Fruit fly (Drosophila melanogaster): ENCODE measurements around the gene PIG-K.

Gene PIG-K

dm6 chrX:2008953-2009452 lies at the start of gene PIG-K:
PIG-K (minus strand) TSS chrX:2009364.
- TF ChIP-seq MESR4 (GFP tag; optimal IDR thresholded peaks at IDR 0.05) (peak; percentile 61), hb (GFP tag; IDR thresholded peaks at IDR 0.05; ENCODE audit: partially characterized antibody) (peak; percentile 61; the same call in 1 of the 3 replicates), Dref (GFP tag; IDR thresholded peaks at IDR 0.05) (peak; percentile 67), kay (GFP tag; optimal IDR thresholded peaks at IDR 0.05) (no peak), CG16863 (GFP tag; optimal IDR thresholded peaks at IDR 0.05) (no peak), BEAF-32 (GFP tag; optimal IDR thresholded peaks at IDR 0.05) (peak; percentile 45), run (tag; optimal IDR thresholded peaks at IDR 0.05) (no peak), HLH4C (GFP tag; IDR thresholded peaks at IDR 0.05; ENCODE audit: partially characterized antibody) (peak; percentile 44; the same call in 2 of the 3 replicates), CG17612 (GFP tag; IDR thresholded peaks at IDR 0.05) (no peak), E2f2 (GFP tag; IDR thresholded peaks at IDR 0.05) (no peak), unc-4 (GFP tag; IDR thresholded peaks at IDR 0.05; ENCODE audit: partially characterized antibody) (peak; percentile 60), sna (GFP tag; IDR thresholded peaks at IDR 0.05; ENCODE audit: partially characterized antibody) (peak; percentile 71), CG6791 (GFP tag; IDR thresholded peaks at IDR 0.05; ENCODE audit: partially characterized antibody) (peak; percentile 66; the same call in 2 of the 3 replicates), MBD-R2 (GFP tag; IDR thresholded peaks at IDR 0.05) (peak; percentile 62), nau (GFP tag; optimal IDR thresholded peaks at IDR 0.05) (no peak), sr (GFP tag; IDR thresholded peaks at IDR 0.05) (no peak), tin (GFP tag; optimal IDR thresholded peaks at IDR 0.05) (no peak), mld (GFP tag; IDR thresholded peaks at IDR 0.05; ENCODE audit: partially characterized antibody) (peak; percentile 28; the same call in 1 of the 3 replicates), CG6689 (GFP tag; IDR thresholded peaks at IDR 0.05) (no peak), Dll (GFP tag; IDR thresholded peaks at IDR 0.05; ENCODE audit: partially characterized antibody) (peak; percentile 55; the same call in 2 of the 4 replicates), CG15269 (tag; optimal IDR thresholded peaks at IDR 0.05) (no peak), CG9797 (GFP tag; optimal IDR thresholded peaks at IDR 0.05) (peak; percentile 47), tx (GFP tag; optimal IDR thresholded peaks at IDR 0.05) (no peak), zen2 (GFP tag; IDR thresholded peaks at IDR 0.05; ENCODE audit: partially characterized antibody) (peak; percentile 63), Doc3 (GFP tag; IDR thresholded peaks at IDR 0.05; ENCODE audit: partially characterized antibody) (0 out of 3 replicates have a peak, but pooled peaks have one; percentile 20), chinmo (GFP tag; IDR thresholded peaks at IDR 0.05; ENCODE audit: partially characterized antibody) (0 out of 4 replicates have a peak, but pooled peaks have one; percentile 28), sima (GFP tag; optimal IDR thresholded peaks at IDR 0.05) (no peak), CG7987 (GFP tag; optimal IDR thresholded peaks at IDR 0.05) (no peak), her (GFP tag; optimal IDR thresholded peaks at IDR 0.05) (no peak), CG13287 (GFP tag; IDR thresholded peaks at IDR 0.05; ENCODE audit: partially characterized antibody) (peak; percentile 57), hbn (GFP tag; IDR thresholded peaks at IDR 0.05; ENCODE audit: partially characterized antibody) (0 out of 2 replicates have a peak, but pooled peaks have one; percentile 24), NC2α (GFP tag; optimal IDR thresholded peaks at IDR 0.05) (no peak), CG12942 (GFP tag; optimal IDR thresholded peaks at IDR 0.05) (no peak), CG34224 (GFP tag; IDR thresholded peaks at IDR 0.05; ENCODE audit: partially characterized antibody) (peak; percentile 66), CG1832 (GFP tag; optimal IDR thresholded peaks at IDR 0.05) (no peak), crp (GFP tag; optimal IDR thresholded peaks at IDR 0.05) (peak in 1 of 2 experiments; percentile 79), pzg (GFP tag; optimal IDR thresholded peaks at IDR 0.05) (peak; percentile 38), Opbp (GFP tag; IDR thresholded peaks at IDR 0.05; ENCODE audit: partially characterized antibody) (peak; percentile 68; the same call in 2 of the 3 replicates), crol (GFP tag; IDR thresholded peaks at IDR 0.05) (no peak), CG17385 (GFP tag; optimal IDR thresholded peaks at IDR 0.05) (no peak), CG14860 (GFP tag; IDR thresholded peaks at IDR 0.05; ENCODE audit: partially characterized antibody) (peak; percentile 52; the same call in 2 of the 3 replicates), amos (GFP tag; IDR thresholded peaks at IDR 0.05; ENCODE audit: partially characterized antibody) (peak; percentile 61; the same call in 1 of the 2 replicates), Nf-YA (GFP tag; IDR thresholded peaks at IDR 0.05) (no peak), CG13424 (tag; optimal IDR thresholded peaks at IDR 0.05) (no peak), B-H2 (GFP tag; optimal IDR thresholded peaks at IDR 0.05) (no peak), CG16813 (GFP tag; IDR thresholded peaks at IDR 0.05; ENCODE audit: partially characterized antibody) (peak; percentile 44; the same call in 1 of the 3 replicates), nerfin-2 (GFP tag; IDR thresholded peaks at IDR 0.05; ENCODE audit: partially characterized antibody) (peak; percentile 52; the same call in 1 of the 2 replicates)
